Fruit fly (Drosophila melanogaster): ENCODE data around the gene Ccdc85.

Ccdc85 gene

DNA sequence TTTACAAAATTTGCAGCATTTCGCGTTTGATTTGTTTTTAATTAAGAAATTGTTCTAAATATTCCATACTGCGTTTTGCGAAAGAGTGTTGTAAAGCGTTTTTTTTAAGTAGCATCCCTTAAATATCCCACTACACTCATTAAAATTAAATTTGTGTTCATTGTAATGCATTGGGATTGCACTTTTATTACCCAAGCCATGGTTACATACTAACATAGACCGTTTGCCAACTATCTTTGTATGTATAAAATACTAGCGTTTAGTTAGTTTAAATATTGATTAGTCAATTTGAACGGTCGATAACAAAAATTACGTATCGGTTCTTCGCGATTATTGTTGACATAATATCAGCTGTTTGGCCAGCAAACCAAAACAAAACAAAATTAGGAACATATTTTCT lies 40.7 kb downstream of the Ccdc85 start, which contains the start of the genes cnir and CG17221 (continued):
- TF ChIP-seq CG7987 (GFP tag; optimal IDR thresholded peaks at IDR 0.05) (peak; percentile 29), knrl (GFP tag; IDR thresholded peaks at IDR 0.05; ENCODE audit: partially characterized antibody) (peak; percentile 49; the same call in 1 of the 3 replicates), Chrac-16 (GFP tag; optimal IDR thresholded peaks at IDR 0.05) (peak; percentile 63), CG10366 (GFP tag; IDR thresholded peaks at IDR 0.05) (peak; percentile 42), tll (GFP tag; optimal IDR thresholded peaks at IDR 0.05) (no peak), CG1024 (GFP tag; IDR thresholded peaks at IDR 0.05) (no peak), pita (GFP tag; optimal IDR thresholded peaks at IDR 0.05) (no peak), dmrt11E (tag; optimal IDR thresholded peaks at IDR 0.05) (peak; percentile 51), Fer1 (GFP tag; optimal IDR thresholded peaks at IDR 0.05) (peak; percentile 79), Ptx1 (GFP tag; IDR thresholded peaks at IDR 0.05) (no peak), tio (GFP tag; optimal IDR thresholded peaks at IDR 0.05) (no peak), fru (optimal IDR thresholded peaks at IDR 0.05) (no peak), cad (GFP tag; optimal IDR thresholded peaks at IDR 0.05) (no peak), CG10431 (GFP tag; optimal IDR thresholded peaks at IDR 0.05) (no peak), CG4617 (GFP tag; optimal IDR thresholded peaks at IDR 0.05; ENCODE audit: borderline replicate concordance) (peak; percentile 88), zfh2 (GFP tag; optimal IDR thresholded peaks at IDR 0.05) (peak; percentile 78), Gug (GFP tag; IDR thresholded peaks at IDR 0.05) (no peak), Asciz (GFP tag; optimal IDR thresholded peaks at IDR 0.05) (no peak), pb (GFP tag; optimal IDR thresholded peaks at IDR 0.05) (peak; percentile 13), CG18262 (tag; optimal IDR thresholded peaks at IDR 0.05) (peak; percentile 55), Meics (GFP tag; optimal IDR thresholded peaks at IDR 0.05) (peak; percentile 88), Nf-YB (GFP tag; optimal IDR thresholded peaks at IDR 0.05) (no peak), gro (GFP tag; optimal IDR thresholded peaks at IDR 0.05) (peak; percentile 74), sna (GFP tag; IDR thresholded peaks at IDR 0.05; ENCODE audit: partially characterized antibody) (no peak; the same call in 1 of the 2 replicates), CG15269 (tag; optimal IDR thresholded peaks at IDR 0.05) (peak; percentile 72), CG10959 (GFP tag; IDR thresholded peaks at IDR 0.05) (no peak), Hey (tag; optimal IDR thresholded peaks at IDR 0.05) (no peak), sob (GFP tag; IDR thresholded peaks at IDR 0.05) (peak; percentile 60), TFAM (GFP tag; optimal IDR thresholded peaks at IDR 0.05) (no peak), CG32532 (GFP tag; IDR thresholded peaks at IDR 0.05) (peak; percentile 67), CG12071 (GFP tag; optimal IDR thresholded peaks at IDR 0.05) (no peak), Six4 (GFP tag; optimal IDR thresholded peaks at IDR 0.05) (peak; percentile 64), zf30C (GFP tag; optimal IDR thresholded peaks at IDR 0.05) (no peak), shn (GFP tag; optimal IDR thresholded peaks at IDR 0.05) (peak; percentile 73), Dref (GFP tag; IDR thresholded peaks at IDR 0.05) (peak; percentile 56), CG9932 (GFP tag; IDR thresholded peaks at IDR 0.05) (peak; percentile 72), luna (GFP tag; optimal IDR thresholded peaks at IDR 0.05) (peak; percentile 51), CG3838 (GFP tag; optimal IDR thresholded peaks at IDR 0.05) (peak; percentile 43), oc (tag; optimal IDR thresholded peaks at IDR 0.05) (no peak), Myb (GFP tag; optimal IDR thresholded peaks at IDR 0.05) (peak; percentile 93), MBD-R2 (GFP tag; IDR thresholded peaks at IDR 0.05) (peak; percentile 65), CG14860 (GFP tag; IDR thresholded peaks at IDR 0.05; ENCODE audit: partially characterized antibody) (no peak), crc (GFP tag; optimal IDR thresholded peaks at IDR 0.05) (peak; percentile 57), CG7556 (GFP tag; optimal IDR thresholded peaks at IDR 0.05) (peak; percentile 54), CG6689 (GFP tag; IDR thresholded peaks at IDR 0.05) (peak; percentile 55), wek (GFP tag; optimal IDR thresholded peaks at IDR 0.05) (no peak), vfl (GFP tag; optimal IDR thresholded peaks at IDR 0.05) (peak; percentile 55), kay (GFP tag; optimal IDR thresholded peaks at IDR 0.05) (peak; percentile 18), CG14667 (GFP tag; IDR thresholded peaks at IDR 0.05) (no peak), ara (GFP tag; IDR thresholded peaks at IDR 0.05) (0 out of 2 replicates have a peak, but pooled peaks have one; percentile 12), br (optimal IDR thresholded peaks at IDR 0.05) (no peak), Side (GFP tag; optimal IDR thresholded peaks at IDR 0.05) (peak; percentile 77)

All from whole organism, embryonic.